Fruit fly (Drosophila melanogaster) whole organism, embryonic: ENCODE measurements around the gene CG17343.

Experiments
- CG12659 ChIP-seq: fragments of 200-800 bp; sonication (Bioruptor generic); optimal IDR thresholded peaks from 3 replicates; lab custom pipeline; 2017; ENCODE audit warnings: mild to moderate bottlenecking, missing biosample characterization, missing genetic modification reagents, missing genetic modification characterization
- CG16813 ChIP-seq: fragments of 200-800 bp; sonication (Bioruptor generic); IDR thresholded peaks from 3 replicates; pipeline ENCODE4 v1.3.6; 2022; ENCODE audit warnings: missing biosample characterization, missing genetic modification characterization; ENCODE audit not compliant: partially characterized antibody
- CG3065 ChIP-seq: fragments of 200-800 bp; sonication (Bioruptor generic); optimal IDR thresholded peaks from 2 replicates; lab custom pipeline; 2016; ENCODE audit warnings: missing biosample characterization, missing genetic modification characterization
- CG7357 ChIP-seq: fragments of 200-800 bp; sonication (Bioruptor generic); IDR thresholded peaks from 3 replicates; pipeline ENCODE4 v1.3.6; 2022; ENCODE audit warnings: missing biosample characterization, missing genetic modification characterization
- CG7745 ChIP-seq: fragments of 200-800 bp; sonication (Bioruptor generic); optimal IDR thresholded peaks from 2 replicates; lab custom pipeline; 2018; ENCODE audit warnings: missing biosample characterization, mild to moderate bottlenecking, missing genetic modification characterization, moderate library complexity
- CG8765 ChIP-seq: fragments of 200-800 bp; sonication (Bioruptor generic); IDR thresholded peaks from 2 replicates; pipeline ENCODE4 v1.3.6; 2022; ENCODE audit warnings: missing biosample characterization, missing genetic modification characterization
- Ssrp ChIP-seq: fragments of 200-800 bp; sonication (Bioruptor generic); optimal IDR thresholded peaks from 2 replicates; lab custom pipeline; 2018; ENCODE audit warnings: missing biosample characterization, mild to moderate bottlenecking, missing genetic modification characterization, moderate library complexity
- kni ChIP-seq: fragments of 200-800 bp; sonication (Bioruptor generic); optimal IDR thresholded peaks from 3 replicates; lab custom pipeline; 2017; ENCODE audit warnings: mild to moderate bottlenecking, missing biosample characterization, missing genetic modification reagents, missing genetic modification characterization
- peb ChIP-seq: fragments of 200-800 bp; sonication (Bioruptor generic); IDR thresholded peaks from 2 replicates; pipeline ENCODE4 v1.3.6; 2022; ENCODE audit warnings: missing biosample characterization, missing genetic modification characterization
- tna ChIP-seq: fragments of 200-800 bp; sonication (Bioruptor generic); IDR thresholded peaks from 2 replicates; pipeline ENCODE4 v1.3.6; 2022; ENCODE audit warnings: missing biosample characterization, missing genetic modification characterization; ENCODE audit not compliant: partially characterized antibody

DNA sequence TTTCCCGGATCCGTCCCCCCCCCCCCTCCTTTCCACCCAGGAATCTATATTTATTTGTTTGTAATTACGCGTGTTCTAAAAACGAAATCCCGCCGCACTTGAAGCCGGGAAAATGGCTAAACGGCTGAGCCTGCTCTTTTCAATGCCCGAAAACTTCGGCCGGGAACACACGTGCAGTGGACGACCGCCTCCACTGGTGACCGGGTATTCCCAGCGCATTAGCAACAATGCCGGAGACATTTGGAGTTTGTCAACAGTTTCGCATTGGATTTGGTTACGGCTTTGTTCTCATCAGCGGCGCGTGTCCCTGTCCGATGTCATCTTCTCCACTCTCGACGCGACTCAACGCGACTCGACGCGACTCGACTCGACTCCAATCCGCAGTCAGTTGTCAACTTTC, 39.7 kb downstream of the CG17343 start:
- TF ChIP-seq kni (GFP tag; lab: Kevin White, UChicago) = no peak
- no peak for TF ChIP-seq tna
- TF ChIP-seq CG16813 (GFP tag; lab: Robert Waterston, UW) = no peak
- no peak for TF ChIP-seq CG7357 (GFP tag; lab: Robert Waterston, UW)
- TF ChIP-seq CG7745 (tag; lab: Kevin White, UChicago) = no peak
- no peak for TF ChIP-seq CG8765 (GFP tag; lab: Robert Waterston, UW)
- no peak for TF ChIP-seq Ssrp (tag; lab: Kevin White, UChicago)
- TF ChIP-seq CG3065 (GFP tag; lab: Kevin White, UChicago) = no peak
- TF ChIP-seq peb (GFP tag; lab: Robert Waterston, UW) = no peak
- TF ChIP-seq CG12659 (GFP tag; lab: Kevin White, UChicago) = no peak
